Worm (Caenorhabditis elegans) whole organism, early embryonic: ENCODE data around the gene Y44A6B.3.

Experiments used
- F13C5.2 ChIP-seq: sonication (generic microtip); optimal IDR thresholded peaks from 2 replicates; lab custom pipeline; 2017; ENCODE audit warnings: mild to moderate bottlenecking, missing genetic modification characterization, inconsistent platforms, missing compliant biosample characterization
- ama-1 ChIP-seq: fragments of 150-350 bp; optimal IDR thresholded peaks from 2 replicates; lab custom pipeline; 2014
- hmbx-1 ChIP-seq: sonication (generic microtip); optimal IDR thresholded peaks from 2 replicates; lab custom pipeline; 2016; ENCODE audit warnings: mild to moderate bottlenecking, missing genetic modification characterization, missing compliant biosample characterization
- tbx-11 ChIP-seq: fragments of 200-800 bp; sonication (Bioruptor generic); IDR thresholded peaks from 2 replicates; pipeline ENCODE4 v1.3.6; 2022; ENCODE audit warnings: missing genetic modification characterization, missing compliant biosample characterization
- tra-4 ChIP-seq: sonication (generic microtip); optimal IDR thresholded peaks from 2 replicates; lab custom pipeline; 2017; ENCODE audit warnings: missing genetic modification characterization, missing compliant biosample characterization

- no peak for TF ChIP-seq F13C5.2
- no peak for TF ChIP-seq tbx-11 (GFP tag; lab: Robert Waterston, UW)
- TF ChIP-seq ama-1 (lab: Kevin White, UChicago): no peak
- no peak for TF ChIP-seq tra-4 (tag; lab: Kevin White, UChicago)
- no peak for TF ChIP-seq hmbx-1
Observed at ce11 chrV:20638344-20638743, at the start of gene Y44A6B.3.
